Worm (Caenorhabditis elegans) whole organism, L4 larva: Measurements from ENCODE around the gene lin-31.

ENCODE experiments used
- F49E8.2 ChIP-seq: sonication (generic microtip); optimal IDR thresholded peaks from 2 replicates; lab custom pipeline; 2016; ENCODE audit warnings: missing compliant biosample characterization, mild to moderate bottlenecking, missing genetic modification characterization, borderline replicate concordance
- attf-4 ChIP-seq: sonication (generic microtip); optimal IDR thresholded peaks from 3 replicates; lab custom pipeline; 2017; ENCODE audit warnings: missing biosample characterization, missing genetic modification characterization
- ceh-82 ChIP-seq: sonication (generic microtip); optimal IDR thresholded peaks from 2 replicates; lab custom pipeline; 2017; ENCODE audit warnings: missing biosample characterization, missing genetic modification characterization
- nhr-237 ChIP-seq: sonication (generic microtip); optimal IDR thresholded peaks from 2 replicates; lab custom pipeline; 2017; ENCODE audit warnings: missing biosample characterization, missing genetic modification characterization

- TF ChIP-seq F49E8.2 (tag; lab: Kevin White, UChicago) (no peak), nhr-237 (tag; lab: Kevin White, UChicago) (no peak), attf-4 (tag; lab: Kevin White, UChicago) (no peak), ceh-82 (tag; lab: Kevin White, UChicago) (no peak)
Observed at ce11 chrII:3992029-3992428, 9.7 kb downstream of the lin-31 start.
